Fruit fly (Drosophila melanogaster) whole organism, embryonic: Measurements from ENCODE around the gene CG17637.

ENCODE experiments used
- Aef1 ChIP-seq: fragments of 200-800 bp; sonication (Bioruptor generic); IDR thresholded peaks from 3 replicates; pipeline ENCODE4 v1.3.6; 2022; ENCODE audit warnings: missing biosample characterization, missing genetic modification characterization
- B-H2 ChIP-seq: fragments of 200-800 bp; sonication (Bioruptor generic); optimal IDR thresholded peaks from 2 replicates; lab custom pipeline; 2018; ENCODE audit warnings: missing biosample characterization, mild to moderate bottlenecking, missing genetic modification characterization
- BEAF-32 ChIP-seq: fragments of 200-800 bp; sonication (Bioruptor generic); optimal IDR thresholded peaks from 3 replicates; lab custom pipeline; 2017; ENCODE audit warnings: missing biosample characterization, missing genetic modification characterization, mild to moderate bottlenecking, moderate library complexity, missing genetic modification reagents
- CG11085 ChIP-seq: fragments of 200-800 bp; sonication (Bioruptor generic); IDR thresholded peaks from 2 replicates; pipeline ENCODE4 v1.3.6; 2022; ENCODE audit warnings: missing biosample characterization, missing genetic modification characterization
- CG12104 ChIP-seq: fragments of 200-800 bp; sonication (Bioruptor generic); optimal IDR thresholded peaks from 3 replicates; lab custom pipeline; 2016; ENCODE audit warnings: missing biosample characterization, missing genetic modification characterization
- CG13424 ChIP-seq: fragments of 200-800 bp; sonication (Bioruptor generic); optimal IDR thresholded peaks from 2 replicates; lab custom pipeline; 2019; ENCODE audit warnings: missing biosample characterization, mild to moderate bottlenecking, missing genetic modification characterization, moderate library complexity
- CG14667 ChIP-seq: fragments of 200-800 bp; sonication (Bioruptor generic); IDR thresholded peaks from 2 replicates; pipeline ENCODE4 v1.3.6; 2022; ENCODE audit warnings: missing biosample characterization, missing genetic modification characterization
- CG14965 ChIP-seq: fragments of 200-800 bp; sonication (Bioruptor generic); optimal IDR thresholded peaks from 2 replicates; lab custom pipeline; 2016; ENCODE audit warnings: missing biosample characterization, missing genetic modification characterization, borderline replicate concordance
- CG17829 ChIP-seq: fragments of 200-800 bp; optimal IDR thresholded peaks from 2 replicates; lab custom pipeline; 2019; ENCODE audit warnings: missing biosample characterization, mild to moderate bottlenecking, missing genetic modification characterization, moderate library complexity
- CG18619 ChIP-seq: fragments of 200-800 bp; sonication (Bioruptor generic); optimal IDR thresholded peaks from 3 replicates; lab custom pipeline; 2017; ENCODE audit warnings: missing biosample characterization, mild to moderate bottlenecking, missing genetic modification characterization
- CG3995 ChIP-seq: fragments of 200-800 bp; sonication (Bioruptor generic); optimal IDR thresholded peaks from 3 replicates; lab custom pipeline; 2016; ENCODE audit warnings: missing biosample characterization, missing genetic modification characterization
- CG43689 ChIP-seq: fragments of 200-800 bp; sonication (Bioruptor generic); IDR thresholded peaks from 2 replicates; pipeline ENCODE4 v1.3.6; 2022; ENCODE audit warnings: missing biosample characterization, missing genetic modification characterization
- CG4404 ChIP-seq: fragments of 200-800 bp; sonication (Bioruptor generic); IDR thresholded peaks from 2 replicates; pipeline ENCODE4 v1.3.6; 2022; ENCODE audit warnings: missing biosample characterization, missing genetic modification characterization
- CG6854 ChIP-seq: fragments of 200-800 bp; sonication (Bioruptor generic); optimal IDR thresholded peaks from 3 replicates; lab custom pipeline; 2017; ENCODE audit warnings: missing biosample characterization, mild to moderate bottlenecking, missing genetic modification characterization
- CG8924 ChIP-seq: fragments of 200-800 bp; optimal IDR thresholded peaks from 3 replicates; lab custom pipeline; 2019; ENCODE audit warnings: missing biosample characterization, mild to moderate bottlenecking, missing genetic modification characterization, moderate library complexity
- CG9797 ChIP-seq: fragments of 200-800 bp; sonication (Bioruptor generic); optimal IDR thresholded peaks from 3 replicates; lab custom pipeline; 2018; ENCODE audit warnings: missing biosample characterization, mild to moderate bottlenecking, missing genetic modification characterization
- CG9932 ChIP-seq: fragments of 200-800 bp; sonication (Bioruptor generic); IDR thresholded peaks from 2 replicates; pipeline ENCODE4 v1.3.6; 2022; ENCODE audit warnings: missing biosample characterization, missing genetic modification characterization
- CrebB ChIP-seq: fragments of 200-800 bp; sonication (Bioruptor generic); optimal IDR thresholded peaks from 3 replicates; lab custom pipeline; 2018; ENCODE audit warnings: missing biosample characterization, mild to moderate bottlenecking, missing genetic modification characterization
- Dad ChIP-seq: fragments of 200-800 bp; sonication (Bioruptor generic); optimal IDR thresholded peaks from 3 replicates; lab custom pipeline; 2016; ENCODE audit warnings: missing biosample characterization, missing genetic modification characterization
- Dip3 ChIP-seq: fragments of 200-800 bp; sonication (Bioruptor generic); optimal IDR thresholded peaks from 3 replicates; lab custom pipeline; 2016; ENCODE audit warnings: missing biosample characterization, missing genetic modification characterization
- Elba2 ChIP-seq: fragments of 200-800 bp; sonication (Bioruptor generic); optimal IDR thresholded peaks from 3 replicates; lab custom pipeline; 2016; ENCODE audit warnings: missing biosample characterization, missing genetic modification characterization
- Fer3 ChIP-seq: fragments of 200-800 bp; sonication (Bioruptor generic); optimal IDR thresholded peaks from 2 replicates; lab custom pipeline; 2018; ENCODE audit warnings: missing biosample characterization, mild to moderate bottlenecking, missing genetic modification characterization, moderate library complexity
- Gsc ChIP-seq: fragments of 200-800 bp; sonication (Bioruptor generic); IDR thresholded peaks from 2 replicates; pipeline ENCODE4 v1.3.6; 2022; ENCODE audit warnings: missing biosample characterization, missing genetic modification characterization
- H2.0 ChIP-seq: fragments of 200-800 bp; sonication (Bioruptor generic); IDR thresholded peaks from 2 replicates; pipeline ENCODE4 v1.3.6; 2022; ENCODE audit warnings: missing biosample characterization, missing genetic modification characterization
- HHEX ChIP-seq: fragments of 200-800 bp; sonication (Bioruptor generic); optimal IDR thresholded peaks from 3 replicates; lab custom pipeline; 2017; ENCODE audit warnings: missing biosample characterization, mild to moderate bottlenecking, missing genetic modification characterization, missing genetic modification reagents
- HLH54F ChIP-seq: fragments of 200-800 bp; sonication (Bioruptor generic); optimal IDR thresholded peaks from 3 replicates; lab custom pipeline; 2016; ENCODE audit warnings: missing biosample characterization, missing genetic modification characterization
- Hand ChIP-seq: fragments of 200-800 bp; sonication (Bioruptor generic); optimal IDR thresholded peaks from 2 replicates; lab custom pipeline; 2017; ENCODE audit warnings: mild to moderate bottlenecking, missing biosample characterization, missing genetic modification reagents, missing genetic modification characterization
- Hey ChIP-seq: fragments of 200-800 bp; sonication (Bioruptor generic); optimal IDR thresholded peaks from 3 replicates; lab custom pipeline; 2018; ENCODE audit warnings: missing biosample characterization, mild to moderate bottlenecking, missing genetic modification characterization
- Hr39 ChIP-seq: fragments of >200 bp; optimal IDR thresholded peaks from 2 replicates; lab custom pipeline; 2017
- Med ChIP-seq: fragments of 200-800 bp; sonication (Bioruptor generic); peaks from one replicate; lab custom pipeline; 2016; ENCODE audit warnings: missing biosample characterization, missing genetic modification characterization, mild to moderate bottlenecking, inconsistent platforms, moderate library complexity
- Mes4 ChIP-seq: fragments of 200-800 bp; sonication (Bioruptor generic); optimal IDR thresholded peaks from 2 replicates; lab custom pipeline; 2016; ENCODE audit warnings: missing biosample characterization, missing genetic modification characterization
- Nf-YC ChIP-seq: fragments of 200-800 bp; optimal IDR thresholded peaks from 3 replicates; lab custom pipeline; 2019; ENCODE audit warnings: missing biosample characterization, mild to moderate bottlenecking, missing genetic modification characterization, moderate library complexity
- Ptx1 ChIP-seq: fragments of 200-800 bp; sonication (Bioruptor generic); IDR thresholded peaks from 2 replicates; pipeline ENCODE4 v1.3.6; 2022; ENCODE audit warnings: missing biosample characterization, missing genetic modification characterization
- ab ChIP-seq: fragments of 200-800 bp; sonication (Bioruptor generic); optimal IDR thresholded peaks from 2 replicates; lab custom pipeline; 2016; ENCODE audit warnings: missing biosample characterization, missing genetic modification characterization
- amos ChIP-seq: fragments of 200-800 bp; sonication (Bioruptor generic); IDR thresholded peaks from 2 replicates; pipeline ENCODE4 v1.3.6; 2022; ENCODE audit warnings: missing biosample characterization, missing genetic modification characterization; ENCODE audit not compliant: partially characterized antibody
- cwo ChIP-seq: fragments of 200-800 bp; sonication (Bioruptor generic); optimal IDR thresholded peaks from 3 replicates; lab custom pipeline; 2017; ENCODE audit warnings: missing biosample characterization, missing genetic modification characterization, mild to moderate bottlenecking, moderate library complexity, missing genetic modification reagents
- dmrt11E ChIP-seq: fragments of 200-800 bp; sonication (Bioruptor generic); optimal IDR thresholded peaks from 3 replicates; lab custom pipeline; 2018; ENCODE audit warnings: missing biosample characterization, mild to moderate bottlenecking, missing genetic modification characterization, moderate library complexity
- emc ChIP-seq: fragments of 200-800 bp; sonication (Bioruptor generic); optimal IDR thresholded peaks from 2 replicates; lab custom pipeline; 2016; ENCODE audit warnings: missing biosample characterization, missing genetic modification characterization
- eve ChIP-seq, 2 experiments: fragments of >200 bp; optimal IDR thresholded peaks; 2 replicates each; lab custom pipeline; 2017; ENCODE audit warnings: missing biosample characterization in 2 of 2, missing genetic modification characterization in 2 of 2
- gem ChIP-seq: fragments of 200-800 bp; sonication (Bioruptor generic); optimal IDR thresholded peaks from 2 replicates; lab custom pipeline; 2019; ENCODE audit warnings: missing biosample characterization, mild to moderate bottlenecking, missing genetic modification characterization, moderate library complexity
- grau ChIP-seq: fragments of 200-800 bp; optimal IDR thresholded peaks from 3 replicates; lab custom pipeline; 2019; ENCODE audit warnings: missing biosample characterization, mild to moderate bottlenecking, missing genetic modification characterization, moderate library complexity
- jing ChIP-seq: fragments of 200-800 bp; sonication (Bioruptor generic); optimal IDR thresholded peaks from 2 replicates; lab custom pipeline; 2018; ENCODE audit warnings: missing biosample characterization, mild to moderate bottlenecking, missing genetic modification characterization
- kah ChIP-seq: fragments of 200-800 bp; sonication (Bioruptor generic); optimal IDR thresholded peaks from 2 replicates; lab custom pipeline; 2018; ENCODE audit warnings: missing biosample characterization, mild to moderate bottlenecking, missing genetic modification characterization
- maf-S ChIP-seq: fragments of 200-800 bp; sonication (Bioruptor generic); optimal IDR thresholded peaks from 2 replicates; lab custom pipeline; 2016; ENCODE audit warnings: missing biosample characterization, missing genetic modification characterization
- nerfin-1 ChIP-seq: fragments of 200-800 bp; sonication (Bioruptor generic); optimal IDR thresholded peaks from 3 replicates; lab custom pipeline; 2019; ENCODE audit warnings: missing biosample characterization, mild to moderate bottlenecking, missing genetic modification characterization, moderate library complexity
- nom ChIP-seq: fragments of 200-800 bp; sonication (Bioruptor generic); optimal IDR thresholded peaks from 2 replicates; lab custom pipeline; 2017; ENCODE audit warnings: missing biosample characterization, missing genetic modification characterization, mild to moderate bottlenecking, moderate library complexity, missing genetic modification reagents
- peb ChIP-seq: fragments of 200-800 bp; sonication (Bioruptor generic); IDR thresholded peaks from 2 replicates; pipeline ENCODE4 v1.3.6; 2022; ENCODE audit warnings: missing biosample characterization, missing genetic modification characterization
- rib ChIP-seq: fragments of 200-800 bp; sonication (Bioruptor generic); IDR thresholded peaks from 2 replicates; pipeline ENCODE4 v1.3.6; 2022; ENCODE audit warnings: missing biosample characterization, missing genetic modification characterization
- schlank ChIP-seq: fragments of 200-800 bp; sonication (Bioruptor generic); optimal IDR thresholded peaks from 2 replicates; lab custom pipeline; 2018; ENCODE audit warnings: missing biosample characterization, mild to moderate bottlenecking, missing genetic modification characterization
- shn ChIP-seq: fragments of 200-800 bp; sonication (Bioruptor generic); optimal IDR thresholded peaks from 3 replicates; lab custom pipeline; 2016; ENCODE audit warnings: missing biosample characterization, missing genetic modification characterization
- slbo ChIP-seq: fragments of 200-800 bp; sonication (Bioruptor generic); IDR thresholded peaks from 2 replicates; pipeline ENCODE4 v1.3.6; 2022; ENCODE audit warnings: missing biosample characterization, missing genetic modification characterization
- tx ChIP-seq: fragments of 200-800 bp; sonication (Bioruptor generic); optimal IDR thresholded peaks from 2 replicates; lab custom pipeline; 2016; ENCODE audit warnings: missing biosample characterization, missing genetic modification characterization

The CG17637 gene

dm6 chr3L:20474789-20475208 lies 29.2 kb upstream of the CG17637 start (continued):
- TF ChIP-seq nerfin-1 (peak; percentile 62), Hr39 (lab: Kevin White, UChicago) (no peak), gem (tag; lab: Kevin White, UChicago) (peak; percentile 92), CG11085 (no peak), emc (GFP tag; lab: Kevin White, UChicago) (peak; percentile 54), CG4404 (GFP tag; lab: Robert Waterston, UW) (no peak), H2.0 (no peak), HLH54F (GFP tag; lab: Kevin White, UChicago) (peak; percentile 94), kah (GFP tag; lab: Kevin White, UChicago) (peak; percentile 98), CG13424 (tag; lab: Kevin White, UChicago) (peak; percentile 89), CG17829 (tag; lab: Kevin White, UChicago) (peak; percentile 80), schlank (tag; lab: Kevin White, UChicago) (peak; percentile 74), Hand (peak; percentile 76), Nf-YC (peak; percentile 81), Med (GFP tag; lab: Kevin White, UChicago) (peak; percentile 98), CG8924 (tag; lab: Kevin White, UChicago) (peak; percentile 91), amos (GFP tag; lab: Robert Waterston, UW) (no peak), nom (GFP tag; lab: Kevin White, UChicago) (peak; percentile 51), Ptx1 (GFP tag; lab: Robert Waterston, UW) (no peak), shn (GFP tag; lab: Kevin White, UChicago) (peak; percentile 80), ab (GFP tag; lab: Kevin White, UChicago) (peak; percentile 53), CrebB (tag; lab: Kevin White, UChicago) (peak; percentile 78), cwo (peak; percentile 84), maf-S (GFP tag; lab: Kevin White, UChicago) (peak; percentile 78), B-H2 (peak; percentile 92), CG9932 (GFP tag; lab: Robert Waterston, UW) (no peak), HHEX (GFP tag; lab: Kevin White, UChicago) (peak; percentile 86), Mes4 (GFP tag; lab: Kevin White, UChicago) (peak; percentile 67), eve (GFP tag; optimal IDR thresholded peaks at IDR 0.05; lab: Kevin White, UChicago) (no peak), CG3995 (GFP tag; lab: Kevin White, UChicago) (peak; percentile 37), Dad (GFP tag; lab: Kevin White, UChicago) (peak; percentile 78), CG43689 (GFP tag; lab: Robert Waterston, UW) (no peak), CG14965 (GFP tag; lab: Kevin White, UChicago) (no peak), Gsc (GFP tag; lab: Robert Waterston, UW) (no peak), jing (GFP tag; lab: Kevin White, UChicago) (peak; percentile 56), grau (tag; lab: Kevin White, UChicago) (peak; percentile 85), rib (GFP tag; lab: Robert Waterston, UW) (no peak), Dip3 (GFP tag; lab: Kevin White, UChicago) (peak; percentile 88), dmrt11E (peak; percentile 52), tx (GFP tag; lab: Kevin White, UChicago) (peak; percentile 76), CG12104 (GFP tag; lab: Kevin White, UChicago) (peak; percentile 79), Elba2 (peak; percentile 36), peb (GFP tag; lab: Robert Waterston, UW) (no peak), CG18619 (GFP tag; lab: Kevin White, UChicago) (peak; percentile 83), BEAF-32 (GFP tag; lab: Kevin White, UChicago) (peak; percentile 31), CG6854 (peak; percentile 76), Aef1 (GFP tag; lab: Robert Waterston, UW) (no peak), slbo (no peak), Hey (peak; percentile 37), CG9797 (GFP tag; lab: Kevin White, UChicago) (peak; percentile 18), CG14667 (no peak), Fer3 (tag; lab: Kevin White, UChicago) (peak; percentile 91)
